Worm (Caenorhabditis elegans) whole organism, early embryonic: Measurements from ENCODE around the gene srlf-29.
"Not testable (repeated sequence)": the region's sequence is repeated elsewhere in the genome, so short reads cannot be mapped to it uniquely, and the experiment has no call there.

Experiments
- F13C5.2 ChIP-seq: sonication (generic microtip); optimal IDR thresholded peaks from 2 replicates; lab custom pipeline; 2017; ENCODE audit warnings: mild to moderate bottlenecking, missing genetic modification characterization, inconsistent platforms, missing compliant biosample characterization
- aly-1 ChIP-seq: sonication (generic microtip); optimal IDR thresholded peaks from 2 replicates; lab custom pipeline; 2016; ENCODE audit warnings: missing genetic modification characterization, missing compliant biosample characterization
- ama-1 ChIP-seq: fragments of 150-350 bp; optimal IDR thresholded peaks from 2 replicates; lab custom pipeline; 2014
- ceh-13 ChIP-seq: fragments of 200-800 bp; sonication (Bioruptor generic); optimal IDR thresholded peaks from 2 replicates; lab custom pipeline; 2018; ENCODE audit warnings: mild to moderate bottlenecking, missing genetic modification characterization, missing compliant biosample characterization
- ets-7 ChIP-seq: sonication (generic microtip); optimal IDR thresholded peaks from 2 replicates; lab custom pipeline; 2016; ENCODE audit warnings: missing genotype, missing genetic modification characterization, missing compliant biosample characterization
- flt-1 ChIP-seq: fragments of 200-800 bp; sonication (Bioruptor generic); IDR thresholded peaks from 2 replicates; pipeline ENCODE4 v1.3.6; 2022; ENCODE audit warnings: missing genetic modification characterization, missing compliant biosample characterization
- hmbx-1 ChIP-seq: sonication (generic microtip); optimal IDR thresholded peaks from 2 replicates; lab custom pipeline; 2016; ENCODE audit warnings: mild to moderate bottlenecking, missing genetic modification characterization, missing compliant biosample characterization
- hmg-4 ChIP-seq: fragments of 200-800 bp; sonication (Bioruptor generic); optimal IDR thresholded peaks from 2 replicates; lab custom pipeline; 2018; ENCODE audit warnings: mild to moderate bottlenecking, missing genetic modification characterization, missing compliant biosample characterization
- hnd-1 ChIP-seq: sonication (generic microtip); optimal IDR thresholded peaks from 2 replicates; lab custom pipeline; 2016; ENCODE audit warnings: missing genetic modification characterization, missing compliant biosample characterization
- scrt-1 ChIP-seq: fragments of 200-800 bp; sonication (Bioruptor generic); IDR thresholded peaks from 2 replicates; pipeline ENCODE4 v1.3.6; 2022; ENCODE audit warnings: missing genetic modification characterization, missing compliant biosample characterization
- sea-1 ChIP-seq: fragments of 200-800 bp; sonication (Bioruptor generic); conservative IDR thresholded peaks from 2 replicates; pipeline ENCODE4 v1.3.6; 2022; ENCODE audit warnings: missing genetic modification characterization, missing compliant biosample characterization
- tbx-11 ChIP-seq: fragments of 200-800 bp; sonication (Bioruptor generic); IDR thresholded peaks from 2 replicates; pipeline ENCODE4 v1.3.6; 2022; ENCODE audit warnings: missing genetic modification characterization, missing compliant biosample characterization
- tra-4 ChIP-seq: sonication (generic microtip); optimal IDR thresholded peaks from 2 replicates; lab custom pipeline; 2017; ENCODE audit warnings: missing genetic modification characterization, missing compliant biosample characterization

ce11 chrII:1660888-1661287 is 5.2 kb upstream of the srlf-29 start, which contains the start of gene ZC204.13:
- not testable (repeated sequence) for TF ChIP-seq F13C5.2 (tag; lab: Kevin White, UChicago); hnd-1 (tag; lab: Kevin White, UChicago); ama-1 (lab: Kevin White, UChicago); sea-1 (GFP tag; lab: Robert Waterston, UW); flt-1; hmbx-1; aly-1 (tag; lab: Kevin White, UChicago); tbx-11 (GFP tag; lab: Robert Waterston, UW); hmg-4; scrt-1 (GFP tag; lab: Robert Waterston, UW); ets-7 (tag; lab: Kevin White, UChicago); ceh-13 (GFP tag; lab: Kevin White, UChicago); tra-4
